Fruit fly (Drosophila melanogaster): Measurements from ENCODE around the gene Girdin.

Gene Girdin

DNA sequence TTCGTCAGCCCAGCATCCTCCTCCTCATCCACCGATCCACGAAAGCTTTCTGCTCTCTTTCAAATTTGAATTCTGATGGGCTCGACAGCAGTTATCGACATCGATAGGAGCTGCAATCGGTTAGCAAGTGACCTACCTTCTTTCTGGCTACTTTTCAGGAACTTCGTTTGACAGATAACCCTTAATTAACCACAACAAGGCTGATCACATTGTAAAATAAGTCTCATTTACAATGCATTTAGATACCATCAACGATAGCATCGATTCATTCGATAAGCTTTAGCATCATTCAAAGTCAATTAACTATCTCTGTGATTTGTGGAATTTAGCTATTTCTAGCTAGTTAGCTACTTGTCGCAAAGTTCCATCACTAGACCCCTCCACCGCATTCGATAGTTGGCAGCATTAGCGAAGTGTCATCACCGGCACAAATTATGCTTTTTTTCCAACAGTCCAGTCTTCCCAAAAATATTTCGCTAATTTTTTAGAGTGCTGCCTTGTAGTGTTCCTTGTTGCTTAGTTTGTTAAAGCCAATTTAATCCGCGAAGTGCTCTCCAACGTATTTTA is at the start of gene Girdin, which contains the start of gene MnM:
Gene Girdin, plus strand, starts transcription at position 401 of the 567 bp plus-strand sequence.
Gene MnM, minus strand, starts transcription at position 51 of the 567 bp plus-strand sequence.
- TF ChIP-seq Crg-1 (GFP tag; optimal IDR thresholded peaks at IDR 0.05) = peak; percentile 54
- TF ChIP-seq Mnt (GFP tag; optimal IDR thresholded peaks at IDR 0.05) = peak; percentile 58
- TF ChIP-seq CG5204 (GFP tag; optimal IDR thresholded peaks at IDR 0.05) = peak; percentile 62
- TF ChIP-seq pad (GFP tag; optimal IDR thresholded peaks at IDR 0.05) = peak; percentile 62
- no peak for TF ChIP-seq ovo (GFP tag; optimal IDR thresholded peaks at IDR 0.05)
- TF ChIP-seq CG7045 (GFP tag; optimal IDR thresholded peaks at IDR 0.05) = peak; percentile 39
- TF ChIP-seq CG14711 (tag; optimal IDR thresholded peaks at IDR 0.05) = peak; percentile 14
- peak; percentile 23 for TF ChIP-seq bab1 (GFP tag; optimal IDR thresholded peaks at IDR 0.05)
- TF ChIP-seq tj (GFP tag; optimal IDR thresholded peaks at IDR 0.05) = peak; percentile 31
- no peak for TF ChIP-seq cnc (optimal IDR thresholded peaks at IDR 0.05)
- no peak for TF ChIP-seq CG33017 (tag; optimal IDR thresholded peaks at IDR 0.05)
- peak; percentile 66 for TF ChIP-seq CG11617 (GFP tag; optimal IDR thresholded peaks at IDR 0.05)
- TF ChIP-seq Hr96 (GFP tag; optimal IDR thresholded peaks at IDR 0.05) = peak; percentile 75
- TF ChIP-seq CG12768 (GFP tag; optimal IDR thresholded peaks at IDR 0.05) = peak; percentile 0
- TF ChIP-seq CG7101 (tag; optimal IDR thresholded peaks at IDR 0.05) = peak; percentile 43
- TF ChIP-seq kay (GFP tag; ENCODE audit: borderline replicate concordance) = no peak
- TF ChIP-seq cic (GFP tag; optimal IDR thresholded peaks at IDR 0.05) = no peak
- peak; percentile 9 for TF ChIP-seq Clk (GFP tag; optimal IDR thresholded peaks at IDR 0.05)
- peak; percentile 73 for TF ChIP-seq CG1620 (GFP tag; optimal IDR thresholded peaks at IDR 0.05)
- peak; percentile 67 for TF ChIP-seq toe (GFP tag; optimal IDR thresholded peaks at IDR 0.05)

DNA sequence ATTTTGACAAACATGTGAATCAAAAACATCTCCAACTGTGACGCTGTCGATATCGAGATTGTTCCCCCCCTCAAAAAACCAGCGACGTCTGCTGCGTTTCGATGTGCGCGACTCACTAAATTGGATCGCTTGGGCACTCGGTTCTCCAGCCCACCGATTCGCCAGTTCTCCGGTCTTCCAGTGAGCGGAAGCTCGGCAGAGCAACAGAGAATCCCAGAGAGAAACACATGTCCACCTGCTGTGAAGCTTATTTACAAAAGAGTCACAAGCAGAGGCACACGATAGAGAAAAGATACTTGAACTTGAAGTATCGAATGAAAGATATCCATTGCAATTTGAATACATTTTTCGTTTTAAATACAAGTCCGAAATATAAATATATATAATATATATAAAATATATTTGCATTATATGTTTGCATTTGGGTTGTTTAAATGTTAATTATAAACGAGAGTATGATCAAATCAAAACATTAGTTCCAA is 44.6 kb upstream of the Girdin start:
- TF ChIP-seq tj (GFP tag; optimal IDR thresholded peaks at IDR 0.05) (peak; percentile 8), CG12768 (GFP tag; optimal IDR thresholded peaks at IDR 0.05) (peak; percentile 16), cic (GFP tag; optimal IDR thresholded peaks at IDR 0.05) (peak; percentile 9), pad (GFP tag; optimal IDR thresholded peaks at IDR 0.05) (no peak)

DNA sequence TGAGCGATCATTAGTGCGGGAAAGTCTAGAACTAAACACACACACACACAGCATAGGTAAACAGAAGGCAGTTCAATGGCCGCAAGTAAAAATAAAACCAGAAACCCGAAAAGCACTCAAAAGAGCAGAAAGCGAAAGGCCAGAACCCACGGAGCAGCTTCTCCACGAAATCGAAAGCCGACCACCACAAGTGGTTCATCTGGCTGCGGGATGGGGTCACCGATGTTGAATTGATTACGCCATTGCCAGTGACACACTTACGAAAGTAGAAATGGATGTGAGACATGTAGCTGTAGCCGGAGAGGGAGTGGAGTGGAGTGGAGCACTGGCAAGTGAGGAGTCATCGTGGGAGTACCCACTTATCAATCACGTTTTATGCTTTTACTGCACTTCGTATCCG is 37.3 kb upstream of the Girdin start:
- TF ChIP-seq cic (GFP tag; optimal IDR thresholded peaks at IDR 0.05) (no peak), CG12768 (GFP tag; optimal IDR thresholded peaks at IDR 0.05) (no peak), toe (GFP tag; optimal IDR thresholded peaks at IDR 0.05) (no peak), Hr96 (GFP tag; optimal IDR thresholded peaks at IDR 0.05) (no peak), tj (GFP tag; optimal IDR thresholded peaks at IDR 0.05) (no peak), CG1620 (GFP tag; optimal IDR thresholded peaks at IDR 0.05) (no peak), bab1 (GFP tag; optimal IDR thresholded peaks at IDR 0.05) (no peak), CG11617 (GFP tag; optimal IDR thresholded peaks at IDR 0.05) (no peak), cnc (optimal IDR thresholded peaks at IDR 0.05) (no peak), CG7045 (GFP tag; optimal IDR thresholded peaks at IDR 0.05) (no peak)

DNA sequence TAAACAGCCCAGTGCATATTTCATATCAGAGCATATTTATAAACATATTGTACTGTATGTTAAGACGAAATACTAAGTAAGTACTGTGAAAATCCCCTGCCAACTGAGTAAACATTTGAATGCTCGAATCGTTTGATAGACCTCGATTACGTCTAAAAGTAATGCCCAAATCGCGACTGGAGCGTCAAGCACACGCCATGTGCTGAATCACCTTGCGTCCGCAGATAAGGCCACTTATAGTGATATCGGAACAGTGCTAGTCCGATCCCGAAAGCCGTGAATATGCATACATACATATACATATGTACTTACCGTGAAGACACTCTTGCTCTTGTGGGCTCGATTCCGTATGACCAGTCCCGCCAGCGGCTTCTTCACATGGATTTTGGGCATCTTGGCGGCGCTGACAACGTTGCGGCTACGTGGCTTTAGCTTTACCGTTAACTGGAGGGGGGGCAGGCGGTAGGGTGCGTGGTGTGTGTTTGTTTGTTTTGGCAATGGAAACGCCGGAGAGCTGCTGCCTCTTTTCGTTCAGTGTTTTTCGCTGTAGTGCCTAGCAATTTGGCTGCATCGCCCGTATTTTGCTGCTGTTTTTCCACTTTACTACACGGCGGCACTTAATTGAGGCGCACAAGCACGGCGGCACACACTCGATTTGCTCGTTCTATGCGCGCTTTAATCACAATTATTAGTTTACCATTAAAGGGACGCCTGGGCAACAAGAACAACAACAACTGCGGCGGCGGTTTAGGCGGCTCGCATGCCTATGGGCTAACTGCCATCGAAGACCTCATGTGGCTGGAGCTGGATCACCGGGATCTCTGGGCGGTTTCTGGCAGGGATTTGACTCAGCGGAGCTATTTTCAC is 36.0 kb upstream of the Girdin start:
- TF ChIP-seq CG7045 (GFP tag; optimal IDR thresholded peaks at IDR 0.05) = no peak
- no peak for TF ChIP-seq CG11617 (GFP tag; optimal IDR thresholded peaks at IDR 0.05)
- peak; percentile 29 for TF ChIP-seq ovo (GFP tag; optimal IDR thresholded peaks at IDR 0.05)
- peak in 1 of 2 experiments; percentile 8 for TF ChIP-seq cnc (optimal IDR thresholded peaks at IDR 0.05)
- TF ChIP-seq Mnt (GFP tag; optimal IDR thresholded peaks at IDR 0.05) = peak; percentile 52
- no peak for TF ChIP-seq CG33017 (tag; optimal IDR thresholded peaks at IDR 0.05)

DNA sequence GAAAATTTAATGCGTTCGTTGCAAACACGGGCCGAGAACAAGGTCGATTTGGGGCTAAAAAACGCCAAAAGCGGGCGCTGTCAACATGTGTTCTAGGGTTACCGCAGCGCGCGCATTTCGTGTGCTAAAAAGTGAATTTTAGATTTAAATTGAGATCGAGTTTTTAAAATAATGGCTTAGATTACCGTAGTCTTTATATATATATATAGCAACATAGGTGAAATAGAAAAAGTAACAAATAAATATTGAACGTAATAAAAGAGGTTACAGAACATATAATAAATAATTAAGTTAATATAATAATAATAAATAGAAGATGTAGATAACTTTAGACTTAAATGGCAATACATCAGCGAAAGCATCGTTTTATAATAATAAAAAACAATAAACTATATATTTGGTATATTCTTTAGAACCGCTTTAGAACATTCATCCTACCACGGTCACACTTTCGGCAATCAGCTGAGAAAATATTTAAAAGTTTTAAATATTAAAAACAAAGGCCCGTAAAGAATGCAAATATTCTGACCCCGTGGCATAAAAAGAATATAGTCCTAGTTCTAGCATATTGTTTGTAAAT is 35.3 kb upstream of the Girdin start, which contains the start of the genes CG11537 and Alg2:
Gene CG11537, minus strand, starts transcription at position 75 of the 580 bp plus-strand sequence.
Gene Alg2, plus strand, starts transcription at position 426 of the 580 bp plus-strand sequence.
- TF ChIP-seq tj (GFP tag; optimal IDR thresholded peaks at IDR 0.05) = peak; percentile 59
- TF ChIP-seq CG11617 (GFP tag; optimal IDR thresholded peaks at IDR 0.05) = peak; percentile 10
- no peak for TF ChIP-seq cnc (optimal IDR thresholded peaks at IDR 0.05)
- no peak for TF ChIP-seq Crg-1 (GFP tag; optimal IDR thresholded peaks at IDR 0.05)
- TF ChIP-seq pad (GFP tag; optimal IDR thresholded peaks at IDR 0.05) = no peak
- TF ChIP-seq ovo (GFP tag; optimal IDR thresholded peaks at IDR 0.05) = no peak
- no peak for TF ChIP-seq CG33017 (tag; optimal IDR thresholded peaks at IDR 0.05)
- peak; percentile 98 for TF ChIP-seq CG14711 (tag; optimal IDR thresholded peaks at IDR 0.05)
- TF ChIP-seq CG12768 (GFP tag; optimal IDR thresholded peaks at IDR 0.05) = peak; percentile 54
- no peak for TF ChIP-seq cic (GFP tag; optimal IDR thresholded peaks at IDR 0.05)
- no peak for TF ChIP-seq kay (GFP tag; ENCODE audit: borderline replicate concordance)
- TF ChIP-seq CG7101 (tag; optimal IDR thresholded peaks at IDR 0.05) = peak; percentile 12
- TF ChIP-seq CG5204 (GFP tag; optimal IDR thresholded peaks at IDR 0.05) = no peak
- TF ChIP-seq bab1 (GFP tag; optimal IDR thresholded peaks at IDR 0.05) = peak; percentile 55
- TF ChIP-seq CG1620 (GFP tag; optimal IDR thresholded peaks at IDR 0.05) = peak; percentile 27
- TF ChIP-seq Clk (GFP tag; optimal IDR thresholded peaks at IDR 0.05) = no peak
- TF ChIP-seq CG7045 (GFP tag; optimal IDR thresholded peaks at IDR 0.05) = peak; percentile 21
- no peak for TF ChIP-seq Hr96 (GFP tag; optimal IDR thresholded peaks at IDR 0.05)
- TF ChIP-seq Mnt (GFP tag; optimal IDR thresholded peaks at IDR 0.05) = peak; percentile 57
- TF ChIP-seq toe (GFP tag; optimal IDR thresholded peaks at IDR 0.05) = no peak

All from whole organism, adult.